Worm (Caenorhabditis elegans) whole organism, L4 larva: Measurements from ENCODE around the gene Y113G7B.27.

Source experiments
- ama-1 ChIP-seq: fragments of 150-350 bp; optimal IDR thresholded peaks from 2 replicates; lab custom pipeline; 2014; ENCODE audit warnings: inconsistent platforms, mixed read lengths
- fos-1 ChIP-seq: fragments of 150-350 bp; optimal IDR thresholded peaks from 2 replicates; lab custom pipeline; 2014; ENCODE audit warnings: missing biosample characterization, missing genetic modification characterization

- TF ChIP-seq fos-1 (tag; lab: Kevin White, UChicago) (no peak), ama-1 (lab: Kevin White, UChicago) (no peak)
These were observed 30.1 kb upstream of the Y113G7B.27 start for ce11 chrV:20162290-20163104.
